Fruit fly (Drosophila melanogaster) whole organism, embryonic: ENCODE results near the gene CG9672.

ENCODE experiments used
- ATbp ChIP-seq: fragments of 200-800 bp; sonication (Bioruptor generic); optimal IDR thresholded peaks from 2 replicates; lab custom pipeline; 2017; ENCODE audit warnings: missing biosample characterization, mild to moderate bottlenecking, missing genetic modification characterization, missing genetic modification reagents
- CG10147 ChIP-seq: fragments of 200-800 bp; sonication (Bioruptor generic); optimal IDR thresholded peaks from 2 replicates; lab custom pipeline; 2019; ENCODE audit warnings: missing biosample characterization, mild to moderate bottlenecking, missing genetic modification characterization, moderate library complexity
- CG11398 ChIP-seq: fragments of 200-800 bp; sonication (Bioruptor generic); optimal IDR thresholded peaks from 2 replicates; lab custom pipeline; 2016; ENCODE audit warnings: missing biosample characterization, missing genetic modification characterization
- CG11504 ChIP-seq: fragments of 200-800 bp; sonication (Bioruptor generic); optimal IDR thresholded peaks from 3 replicates; lab custom pipeline; 2019; ENCODE audit warnings: missing biosample characterization, mild to moderate bottlenecking, missing genetic modification characterization, moderate library complexity
- CG12219 ChIP-seq: fragments of 200-800 bp; sonication (Bioruptor generic); optimal IDR thresholded peaks from 3 replicates; lab custom pipeline; 2018; ENCODE audit warnings: missing biosample characterization, mild to moderate bottlenecking, missing genetic modification characterization
- CG1233 ChIP-seq: fragments of 200-800 bp; sonication (Bioruptor generic); optimal IDR thresholded peaks from 4 replicates; lab custom pipeline; 2018; ENCODE audit warnings: missing biosample characterization, mild to moderate bottlenecking, missing genetic modification characterization
- CG13296 ChIP-seq: fragments of 200-800 bp; sonication (Bioruptor generic); optimal IDR thresholded peaks from 3 replicates; lab custom pipeline; 2018; ENCODE audit warnings: missing biosample characterization, mild to moderate bottlenecking, missing genetic modification characterization
- CG15073 ChIP-seq: fragments of 200-800 bp; sonication (Bioruptor generic); optimal IDR thresholded peaks from 2 replicates; lab custom pipeline; 2016; ENCODE audit warnings: missing biosample characterization, missing genetic modification characterization
- CG15514 ChIP-seq: fragments of 200-800 bp; sonication (Bioruptor generic); optimal IDR thresholded peaks from 3 replicates; lab custom pipeline; 2017; ENCODE audit warnings: missing biosample characterization, missing genetic modification characterization, mild to moderate bottlenecking, moderate library complexity, missing genetic modification reagents
- CG1602 ChIP-seq: fragments of 200-800 bp; sonication (Bioruptor generic); optimal IDR thresholded peaks from 3 replicates; lab custom pipeline; 2016; ENCODE audit warnings: missing biosample characterization, missing genetic modification characterization
- CG17612 ChIP-seq: fragments of 200-800 bp; sonication (Bioruptor generic); IDR thresholded peaks from 2 replicates; pipeline ENCODE4 v1.3.6; 2022; ENCODE audit warnings: missing biosample characterization, missing genetic modification characterization
- CG31441 ChIP-seq: fragments of 200-800 bp; sonication (Bioruptor generic); IDR thresholded peaks from 2 replicates; pipeline ENCODE4 v1.3.6; 2022; ENCODE audit warnings: missing biosample characterization, missing genetic modification characterization
- CG32772 ChIP-seq: fragments of 200-800 bp; sonication (Bioruptor generic); IDR thresholded peaks from 2 replicates; pipeline ENCODE4 v1.3.6; 2022; ENCODE audit warnings: missing biosample characterization, missing genetic modification characterization
- CG33213 ChIP-seq: fragments of 200-800 bp; sonication (Bioruptor generic); optimal IDR thresholded peaks from 3 replicates; lab custom pipeline; 2016; ENCODE audit warnings: missing biosample characterization, missing genetic modification characterization
- CG4360 ChIP-seq: fragments of 200-800 bp; sonication (Bioruptor generic); IDR thresholded peaks from 2 replicates; pipeline ENCODE4 v1.3.6; 2022; ENCODE audit warnings: missing biosample characterization, missing genetic modification characterization
- CG4707 ChIP-seq: fragments of 200-800 bp; sonication (Bioruptor generic); optimal IDR thresholded peaks from 2 replicates; lab custom pipeline; 2018; ENCODE audit warnings: missing biosample characterization, mild to moderate bottlenecking, missing genetic modification characterization, moderate library complexity
- CG6689 ChIP-seq: fragments of 200-800 bp; sonication (Bioruptor generic); IDR thresholded peaks from 2 replicates; pipeline ENCODE4 v1.3.6; 2022; ENCODE audit warnings: missing biosample characterization, missing genetic modification characterization
- CG6813 ChIP-seq: fragments of 200-800 bp; sonication (Bioruptor generic); optimal IDR thresholded peaks from 2 replicates; lab custom pipeline; 2017; ENCODE audit warnings: missing biosample characterization, missing genetic modification characterization, mild to moderate bottlenecking, moderate library complexity, missing genetic modification reagents
- CG7745 ChIP-seq: fragments of 200-800 bp; sonication (Bioruptor generic); optimal IDR thresholded peaks from 2 replicates; lab custom pipeline; 2018; ENCODE audit warnings: missing biosample characterization, mild to moderate bottlenecking, missing genetic modification characterization, moderate library complexity
- CG9437 ChIP-seq: fragments of 200-800 bp; sonication (Bioruptor generic); optimal IDR thresholded peaks from 2 replicates; lab custom pipeline; 2018; ENCODE audit warnings: missing biosample characterization, mild to moderate bottlenecking, missing genetic modification characterization
- CG9817 ChIP-seq: fragments of 200-800 bp; sonication (Bioruptor generic); optimal IDR thresholded peaks from 2 replicates; lab custom pipeline; 2018; ENCODE audit warnings: missing biosample characterization, mild to moderate bottlenecking, missing genetic modification characterization, moderate library complexity
- CG9932 ChIP-seq: fragments of 200-800 bp; sonication (Bioruptor generic); IDR thresholded peaks from 2 replicates; pipeline ENCODE4 v1.3.6; 2022; ENCODE audit warnings: missing biosample characterization, missing genetic modification characterization
- Dad ChIP-seq: fragments of 200-800 bp; sonication (Bioruptor generic); optimal IDR thresholded peaks from 3 replicates; lab custom pipeline; 2016; ENCODE audit warnings: missing biosample characterization, missing genetic modification characterization
- Deaf1 ChIP-seq: fragments of 200-800 bp; optimal IDR thresholded peaks from 3 replicates; lab custom pipeline; 2019; ENCODE audit warnings: missing biosample characterization, mild to moderate bottlenecking, missing genetic modification characterization, moderate library complexity
- Dfd ChIP-seq, 2 experiments: fragments of >200 bp; optimal IDR thresholded peaks; 2 replicates each; lab custom pipeline; 2017; ENCODE audit warnings: missing biosample characterization in 2 of 2, missing genetic modification characterization in 2 of 2
- Ets65A ChIP-seq: fragments of 200-800 bp; sonication (Bioruptor generic); peaks from one replicate; lab custom pipeline; 2016; ENCODE audit warnings: missing biosample characterization, missing genetic modification characterization
- HLH3B ChIP-seq: fragments of 200-800 bp; sonication (Bioruptor generic); IDR thresholded peaks from 2 replicates; pipeline ENCODE4 v1.3.6; 2022; ENCODE audit warnings: missing biosample characterization, missing genetic modification characterization
- MESR4 ChIP-seq: fragments of 200-800 bp; sonication (Bioruptor generic); optimal IDR thresholded peaks from 2 replicates; lab custom pipeline; 2018; ENCODE audit warnings: missing biosample characterization, mild to moderate bottlenecking, missing genetic modification characterization, moderate library complexity
- Oli ChIP-seq: fragments of 200-800 bp; sonication (Bioruptor generic); optimal IDR thresholded peaks from 2 replicates; lab custom pipeline; 2018; ENCODE audit warnings: missing biosample characterization, mild to moderate bottlenecking, missing genetic modification characterization, moderate library complexity
- Optix ChIP-seq: fragments of 200-800 bp; sonication (Bioruptor generic); IDR thresholded peaks from 3 replicates; pipeline ENCODE4 v1.3.6; 2022; ENCODE audit warnings: missing biosample characterization, missing genetic modification characterization
- Rfx ChIP-seq: fragments of 200-800 bp; sonication (Bioruptor generic); IDR thresholded peaks from 2 replicates; pipeline ENCODE4 v1.3.6; 2022; ENCODE audit warnings: missing biosample characterization, missing genetic modification characterization
- Scr ChIP-seq: fragments of 200-800 bp; sonication (Bioruptor generic); IDR thresholded peaks from 2 replicates; pipeline ENCODE4 v1.3.6; 2022; ENCODE audit warnings: missing biosample characterization, missing genetic modification characterization; ENCODE audit not compliant: partially characterized antibody
- Side ChIP-seq: fragments of 200-800 bp; sonication (Bioruptor generic); optimal IDR thresholded peaks from 2 replicates; lab custom pipeline; 2016; ENCODE audit warnings: missing biosample characterization, missing genetic modification characterization
- abd-A ChIP-seq: fragments of 200-800 bp; sonication (Bioruptor generic); optimal IDR thresholded peaks from 3 replicates; lab custom pipeline; 2019; ENCODE audit warnings: missing biosample characterization, mild to moderate bottlenecking, missing genetic modification characterization, moderate library complexity
- bcd ChIP-seq: fragments of 200-800 bp; sonication (Bioruptor generic); optimal IDR thresholded peaks from 2 replicates; lab custom pipeline; 2017; ENCODE audit warnings: missing biosample characterization, mild to moderate bottlenecking, missing genetic modification characterization
- caup ChIP-seq: fragments of 200-800 bp; sonication (Bioruptor generic); optimal IDR thresholded peaks from 3 replicates; lab custom pipeline; 2017; ENCODE audit warnings: missing biosample characterization, mild to moderate bottlenecking, missing genetic modification characterization, moderate library complexity; ENCODE audit not compliant: severe bottlenecking
- chinmo ChIP-seq: fragments of 200-800 bp; sonication (Bioruptor generic); IDR thresholded peaks from 4 replicates; pipeline ENCODE4 v1.3.6; 2022; ENCODE audit warnings: missing biosample characterization, missing genetic modification characterization; ENCODE audit not compliant: partially characterized antibody
- dimm ChIP-seq: fragments of 200-800 bp; sonication (Bioruptor generic); IDR thresholded peaks from 2 replicates; pipeline ENCODE4 v1.3.6; 2022; ENCODE audit warnings: missing biosample characterization, missing genetic modification characterization
- ewg ChIP-seq: fragments of 200-800 bp; sonication (Bioruptor generic); optimal IDR thresholded peaks from 3 replicates; lab custom pipeline; 2017; ENCODE audit warnings: mild to moderate bottlenecking, missing biosample characterization, missing genetic modification reagents, missing genetic modification characterization
- grn ChIP-seq: fragments of 200-800 bp; sonication (Bioruptor generic); optimal IDR thresholded peaks from 3 replicates; lab custom pipeline; 2017; ENCODE audit warnings: missing biosample characterization, missing genetic modification characterization
- gt ChIP-seq: fragments of 200-800 bp; sonication (Bioruptor generic); IDR thresholded peaks from 2 replicates; pipeline ENCODE4 v1.3.6; 2022; ENCODE audit warnings: missing biosample characterization, missing genetic modification characterization
- knrl ChIP-seq: fragments of 200-800 bp; sonication (Bioruptor generic); IDR thresholded peaks from 3 replicates; pipeline ENCODE4 v1.3.6; 2022; ENCODE audit warnings: missing biosample characterization, missing genetic modification characterization; ENCODE audit not compliant: partially characterized antibody
- nmo ChIP-seq: fragments of 200-800 bp; sonication (Bioruptor generic); optimal IDR thresholded peaks from 2 replicates; lab custom pipeline; 2018; ENCODE audit warnings: missing biosample characterization, mild to moderate bottlenecking, missing genetic modification characterization, moderate library complexity
- org-1 ChIP-seq: fragments of 200-800 bp; sonication (Bioruptor generic); optimal IDR thresholded peaks from 2 replicates; lab custom pipeline; 2017; ENCODE audit warnings: missing biosample characterization, missing genetic modification characterization
- phol ChIP-seq: fragments of 200-800 bp; sonication (Bioruptor generic); optimal IDR thresholded peaks from 3 replicates; lab custom pipeline; 2018; ENCODE audit warnings: missing biosample characterization, mild to moderate bottlenecking, missing genetic modification characterization, moderate library complexity
- prd ChIP-seq, 3 experiments: fragments of >200 bp in 2 of 3; fragments of 200-800 bp in 1 of 3; sonication (Bioruptor generic) in 1 of 3; optimal IDR thresholded peaks in 2 of 3; IDR thresholded peaks in 1 of 3; 2 replicates in 2 of 3; 3 replicates in 1 of 3; pipeline versions ENCODE4 v1.3.6 to Lab custom; 2017 to 2022; ENCODE audit warnings: missing biosample characterization in 1 of 3, missing genetic modification characterization in 1 of 3
- sisA ChIP-seq: fragments of 200-800 bp; sonication (Bioruptor generic); IDR thresholded peaks from 2 replicates; pipeline ENCODE4 v1.3.6; 2022; ENCODE audit warnings: missing biosample characterization, missing genetic modification characterization
- stwl ChIP-seq: fragments of 200-800 bp; sonication (Bioruptor generic); optimal IDR thresholded peaks from 3 replicates; lab custom pipeline; 2018; ENCODE audit warnings: missing biosample characterization, mild to moderate bottlenecking, missing genetic modification characterization, moderate library complexity
- tll ChIP-seq, 2 experiments: fragments of 200-800 bp in 1 of 2; fragments of >200 bp in 1 of 2; sonication (Bioruptor generic) in 1 of 2; optimal IDR thresholded peaks; 2 replicates each; lab custom pipeline; 2017 to 2019; ENCODE audit warnings: missing biosample characterization in 2 of 2, missing genetic modification characterization in 2 of 2, mild to moderate bottlenecking in 1 of 2, moderate library complexity in 1 of 2
- zf30C ChIP-seq: fragments of 200-800 bp; sonication (Bioruptor generic); optimal IDR thresholded peaks from 3 replicates; lab custom pipeline; 2018; ENCODE audit warnings: missing biosample characterization, mild to moderate bottlenecking, missing genetic modification characterization

CG9672 gene

dm6 chrX:16670262-16670661 is 36.4 kb downstream of the CG9672 start (continued):
- no peak for TF ChIP-seq zf30C (GFP tag; lab: Kevin White, UChicago)
- no peak for TF ChIP-seq CG1602 (GFP tag; lab: Kevin White, UChicago)
- peak; percentile 9 for TF ChIP-seq Ets65A (GFP tag; lab: Kevin White, UChicago)
- TF ChIP-seq Optix (GFP tag; lab: Robert Waterston, UW): no peak
- no peak for TF ChIP-seq CG9932 (GFP tag; lab: Robert Waterston, UW)
- TF ChIP-seq dimm: no peak
- no peak for TF ChIP-seq Rfx (GFP tag; lab: Robert Waterston, UW)
- TF ChIP-seq CG15073 (GFP tag; lab: Kevin White, UChicago): no peak
- peak; percentile 6 for TF ChIP-seq nmo (GFP tag; lab: Kevin White, UChicago)
- TF ChIP-seq CG13296 (GFP tag; lab: Kevin White, UChicago): no peak
- peak; percentile 43 for TF ChIP-seq CG11504 (tag; lab: Kevin White, UChicago)
- TF ChIP-seq stwl (tag; lab: Kevin White, UChicago): no peak
- TF ChIP-seq abd-A (tag; lab: Kevin White, UChicago): no peak
- TF ChIP-seq caup: no peak
- TF ChIP-seq CG7745 (tag; lab: Kevin White, UChicago): no peak
- no peak for TF ChIP-seq CG6813 (GFP tag; lab: Kevin White, UChicago)
- TF ChIP-seq MESR4: no peak
- no peak for TF ChIP-seq CG10147 (GFP tag; lab: Kevin White, UChicago)
- TF ChIP-seq HLH3B (GFP tag; lab: Robert Waterston, UW): no peak
- peak; percentile 29 for TF ChIP-seq phol
- peak; percentile 29 for TF ChIP-seq ATbp (GFP tag; lab: Kevin White, UChicago)
- TF ChIP-seq knrl: no peak
- TF ChIP-seq CG33213 (GFP tag; lab: Kevin White, UChicago): no peak
- TF ChIP-seq tll (GFP tag; optimal IDR thresholded peaks at IDR 0.05; lab: Kevin White, UChicago): no peak
- TF ChIP-seq CG4360 (GFP tag; lab: Robert Waterston, UW): no peak
- no peak for TF ChIP-seq Scr (GFP tag; lab: Robert Waterston, UW)
- TF ChIP-seq CG17612 (GFP tag; lab: Robert Waterston, UW): no peak
- no peak for TF ChIP-seq CG9817 (tag; lab: Kevin White, UChicago)
- TF ChIP-seq CG32772 (GFP tag; lab: Robert Waterston, UW): no peak
- no peak for TF ChIP-seq Side (GFP tag; lab: Kevin White, UChicago)
- TF ChIP-seq chinmo (GFP tag; lab: Robert Waterston, UW): no peak
- no peak for TF ChIP-seq CG4707 (GFP tag; lab: Kevin White, UChicago)
- TF ChIP-seq CG6689 (GFP tag; lab: Robert Waterston, UW): 0 out of 2 replicates have a peak, but pooled peaks have one; percentile 9
- TF ChIP-seq CG12219: no peak
- TF ChIP-seq Deaf1 (tag; lab: Kevin White, UChicago): no peak
- TF ChIP-seq ewg (GFP tag; lab: Kevin White, UChicago): no peak
- no peak for TF ChIP-seq grn (GFP tag; lab: Kevin White, UChicago)
- TF ChIP-seq CG9437 (GFP tag; lab: Kevin White, UChicago): no peak
- no peak for TF ChIP-seq Dad (GFP tag; lab: Kevin White, UChicago)
- peak; percentile 29 for TF ChIP-seq Oli (tag; lab: Kevin White, UChicago)
- TF ChIP-seq prd (optimal IDR thresholded peaks at IDR 0.05; lab: Kevin White, UChicago): no peak
- no peak for TF ChIP-seq prd (GFP tag; IDR thresholded peaks at IDR 0.05; lab: Robert Waterston, UW)
- no peak for TF ChIP-seq sisA (GFP tag; lab: Robert Waterston, UW)
- no peak for TF ChIP-seq CG1233 (GFP tag; lab: Kevin White, UChicago)
- TF ChIP-seq gt (GFP tag; lab: Robert Waterston, UW): no peak
- no peak for TF ChIP-seq CG11398 (GFP tag; lab: Kevin White, UChicago)
- TF ChIP-seq CG31441 (GFP tag; lab: Robert Waterston, UW): peak; percentile 21; the same call in 1 of the 2 replicates
- no peak for TF ChIP-seq Dfd (GFP tag; optimal IDR thresholded peaks at IDR 0.05; lab: Kevin White, UChicago)
- no peak for TF ChIP-seq bcd
- no peak for TF ChIP-seq CG15514 (GFP tag; lab: Kevin White, UChicago)
- no peak for TF ChIP-seq org-1 (GFP tag; lab: Kevin White, UChicago)
